Worm (Caenorhabditis elegans): Measurements from ENCODE around the gene abu-13.

DNA sequence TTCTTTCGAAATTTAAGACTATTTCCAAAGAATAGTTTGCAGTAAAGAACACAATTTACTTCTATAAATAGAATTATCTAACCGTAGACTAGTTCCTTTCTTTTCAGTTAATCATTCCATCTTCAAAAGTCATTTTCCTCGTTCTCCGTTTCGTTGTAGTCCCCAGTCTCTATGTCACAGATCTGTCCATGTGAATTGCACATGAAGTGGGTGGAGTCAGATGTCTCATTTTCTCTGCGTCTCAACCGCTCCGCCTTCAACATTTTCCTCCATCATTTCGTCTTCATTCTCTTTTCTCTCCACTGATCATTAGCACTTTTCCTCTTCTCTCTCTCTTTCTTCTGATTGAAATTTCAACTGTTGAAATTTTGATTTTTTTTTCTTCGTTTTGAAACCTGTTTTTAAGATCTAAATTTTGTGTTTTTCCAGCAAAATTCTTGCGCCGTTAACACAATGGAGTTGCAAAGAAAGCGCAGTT is 48.1 kb downstream of the abu-13 start, which contains the start of gene T07E3.4:
- no peak for TF ChIP-seq ets-7 (tag; optimal IDR thresholded peaks at IDR 0.05)
- TF ChIP-seq ama-1 (optimal IDR thresholded peaks at IDR 0.05): no peak
- TF ChIP-seq hmbx-1 (tag; optimal IDR thresholded peaks at IDR 0.05): no peak
- TF ChIP-seq hnd-1 (tag; optimal IDR thresholded peaks at IDR 0.05): no peak
- TF ChIP-seq ceh-36 (tag; optimal IDR thresholded peaks at IDR 0.05): no peak
